Fruit fly (Drosophila melanogaster) whole organism, embryonic: ENCODE results near the gene Lamtor5.
A peak's percentile ranks its signal among the peaks of the same experiment; 100 is the strongest.

Source experiments
- Atf3 ChIP-seq: fragments of 200-800 bp; sonication (Bioruptor generic); optimal IDR thresholded peaks from 3 replicates; lab custom pipeline; 2016; ENCODE audit warnings: missing biosample characterization, missing genetic modification characterization
- BEAF-32 ChIP-seq: fragments of 200-800 bp; sonication (Bioruptor generic); optimal IDR thresholded peaks from 3 replicates; lab custom pipeline; 2017; ENCODE audit warnings: missing biosample characterization, missing genetic modification characterization, mild to moderate bottlenecking, moderate library complexity, missing genetic modification reagents
- CG10267 ChIP-seq: fragments of 200-800 bp; sonication (Bioruptor generic); optimal IDR thresholded peaks from 2 replicates; lab custom pipeline; 2018; ENCODE audit warnings: missing biosample characterization, mild to moderate bottlenecking, missing genetic modification characterization, moderate library complexity
- CG10565 ChIP-seq: fragments of 200-800 bp; sonication (Bioruptor generic); optimal IDR thresholded peaks from 3 replicates; lab custom pipeline; 2016; ENCODE audit warnings: missing biosample characterization, mild to moderate bottlenecking, missing genetic modification characterization
- CG10979 ChIP-seq: fragments of 200-800 bp; sonication (Bioruptor generic); optimal IDR thresholded peaks from 2 replicates; lab custom pipeline; 2018; ENCODE audit warnings: missing biosample characterization, mild to moderate bottlenecking, missing genetic modification characterization, moderate library complexity
- CG12219 ChIP-seq: fragments of 200-800 bp; sonication (Bioruptor generic); optimal IDR thresholded peaks from 3 replicates; lab custom pipeline; 2018; ENCODE audit warnings: missing biosample characterization, mild to moderate bottlenecking, missing genetic modification characterization
- CG13287 ChIP-seq: fragments of 200-800 bp; sonication (Bioruptor generic); IDR thresholded peaks from 2 replicates; pipeline ENCODE4 v1.3.6; 2022; ENCODE audit warnings: missing biosample characterization, missing genetic modification characterization; ENCODE audit not compliant: partially characterized antibody
- CG14710 ChIP-seq: fragments of 200-800 bp; sonication (Bioruptor generic); optimal IDR thresholded peaks from 3 replicates; lab custom pipeline; 2019; ENCODE audit warnings: missing biosample characterization, mild to moderate bottlenecking, missing genetic modification characterization, moderate library complexity
- CG15011 ChIP-seq: fragments of 200-800 bp; sonication (Bioruptor generic); optimal IDR thresholded peaks from 3 replicates; lab custom pipeline; 2018; ENCODE audit warnings: missing biosample characterization, mild to moderate bottlenecking, missing genetic modification characterization
- CG15479 ChIP-seq: fragments of 200-800 bp; sonication (Bioruptor generic); optimal IDR thresholded peaks from 3 replicates; lab custom pipeline; 2019; ENCODE audit warnings: missing biosample characterization, mild to moderate bottlenecking, missing genetic modification characterization, moderate library complexity
- CG16815 ChIP-seq: fragments of 200-800 bp; sonication (Bioruptor generic); optimal IDR thresholded peaks from 3 replicates; lab custom pipeline; 2017; ENCODE audit warnings: missing biosample characterization, mild to moderate bottlenecking, missing genetic modification characterization
- CG17186 ChIP-seq: fragments of 200-800 bp; sonication (Bioruptor generic); optimal IDR thresholded peaks from 3 replicates; lab custom pipeline; 2017; ENCODE audit warnings: missing biosample characterization, missing genetic modification reagents, missing genetic modification characterization
- CG17802 ChIP-seq: fragments of 200-800 bp; sonication (Bioruptor generic); optimal IDR thresholded peaks from 2 replicates; lab custom pipeline; 2018; ENCODE audit warnings: missing biosample characterization, mild to moderate bottlenecking, missing genetic modification characterization, moderate library complexity
- CG2889 ChIP-seq: fragments of 200-800 bp; sonication (Bioruptor generic); IDR thresholded peaks from 3 replicates; pipeline ENCODE4 v1.3.6; 2022; ENCODE audit warnings: missing biosample characterization, missing genetic modification characterization
- CG3407 ChIP-seq: fragments of 200-800 bp; sonication (Bioruptor generic); optimal IDR thresholded peaks from 2 replicates; lab custom pipeline; 2018; ENCODE audit warnings: missing biosample characterization, mild to moderate bottlenecking, missing genetic modification characterization
- CG3838 ChIP-seq: fragments of 200-800 bp; sonication (Bioruptor generic); optimal IDR thresholded peaks from 3 replicates; lab custom pipeline; 2016; ENCODE audit warnings: missing biosample characterization, missing genetic modification characterization
- CG6683 ChIP-seq: fragments of 200-800 bp; sonication (Bioruptor generic); optimal IDR thresholded peaks from 2 replicates; lab custom pipeline; 2017; ENCODE audit warnings: missing biosample characterization, mild to moderate bottlenecking, missing genetic modification characterization, missing genetic modification reagents
- CG8281 ChIP-seq: fragments of 200-800 bp; sonication (Bioruptor generic); optimal IDR thresholded peaks from 2 replicates; lab custom pipeline; 2018; ENCODE audit warnings: missing biosample characterization, mild to moderate bottlenecking, missing genetic modification characterization, moderate library complexity
- CG8388 ChIP-seq: fragments of 200-800 bp; sonication (Bioruptor generic); optimal IDR thresholded peaks from 2 replicates; lab custom pipeline; 2019; ENCODE audit warnings: missing biosample characterization, mild to moderate bottlenecking, missing genetic modification characterization, moderate library complexity
- CG9932 ChIP-seq: fragments of 200-800 bp; sonication (Bioruptor generic); IDR thresholded peaks from 2 replicates; pipeline ENCODE4 v1.3.6; 2022; ENCODE audit warnings: missing biosample characterization, missing genetic modification characterization
- Chrac-16 ChIP-seq: fragments of 200-800 bp; sonication (Bioruptor generic); optimal IDR thresholded peaks from 3 replicates; lab custom pipeline; 2016; ENCODE audit warnings: missing biosample characterization, missing genetic modification characterization
- Dip2 ChIP-seq: fragments of 200-800 bp; sonication (Bioruptor generic); IDR thresholded peaks from 2 replicates; pipeline ENCODE4 v1.3.6; 2022; ENCODE audit warnings: missing biosample characterization, missing genetic modification characterization
- Dp ChIP-seq: fragments of 200-800 bp; sonication (Bioruptor generic); optimal IDR thresholded peaks from 2 replicates; lab custom pipeline; 2018; ENCODE audit warnings: missing biosample characterization, mild to moderate bottlenecking, missing genetic modification characterization, moderate library complexity
- Dref ChIP-seq: fragments of 200-800 bp; sonication (Bioruptor generic); IDR thresholded peaks from 2 replicates; pipeline ENCODE4 v1.3.6; 2022; ENCODE audit warnings: missing biosample characterization, missing genetic modification characterization
- NC2α ChIP-seq: fragments of 200-800 bp; sonication (Bioruptor generic); optimal IDR thresholded peaks from 2 replicates; lab custom pipeline; 2016; ENCODE audit warnings: missing biosample characterization, missing genetic modification characterization
- Rfx ChIP-seq: fragments of 200-800 bp; sonication (Bioruptor generic); IDR thresholded peaks from 2 replicates; pipeline ENCODE4 v1.3.6; 2022; ENCODE audit warnings: missing biosample characterization, missing genetic modification characterization
- Sox100B ChIP-seq: fragments of 200-800 bp; sonication (Bioruptor generic); optimal IDR thresholded peaks from 3 replicates; lab custom pipeline; 2018; ENCODE audit warnings: missing biosample characterization, mild to moderate bottlenecking, missing genetic modification characterization
- Spps ChIP-seq: fragments of 200-800 bp; sonication (Bioruptor generic); optimal IDR thresholded peaks from 2 replicates; lab custom pipeline; 2018; ENCODE audit warnings: missing biosample characterization, mild to moderate bottlenecking, missing genetic modification characterization
- Tbp ChIP-seq: fragments of >200 bp; optimal IDR thresholded peaks from 2 replicates; lab custom pipeline; 2018; ENCODE audit warnings: missing biosample characterization, missing genetic modification characterization
- ap ChIP-seq: fragments of 200-800 bp; sonication (Bioruptor generic); IDR thresholded peaks from 2 replicates; pipeline ENCODE4 v1.3.6; 2022; ENCODE audit warnings: missing biosample characterization, missing genetic modification characterization
- cad ChIP-seq: fragments of >200 bp; optimal IDR thresholded peaks from 2 replicates; lab custom pipeline; 2017; ENCODE audit warnings: missing biosample characterization, missing genetic modification characterization
- chm ChIP-seq: fragments of 200-800 bp; sonication (Bioruptor generic); IDR thresholded peaks from 2 replicates; pipeline ENCODE4 v1.3.6; 2022; ENCODE audit warnings: missing biosample characterization, missing genetic modification characterization
- fd64A ChIP-seq: fragments of 200-800 bp; sonication (Bioruptor generic); optimal IDR thresholded peaks from 3 replicates; lab custom pipeline; 2018; ENCODE audit warnings: missing biosample characterization, mild to moderate bottlenecking, missing genetic modification characterization
- grn ChIP-seq: fragments of 200-800 bp; sonication (Bioruptor generic); optimal IDR thresholded peaks from 3 replicates; lab custom pipeline; 2017; ENCODE audit warnings: missing biosample characterization, missing genetic modification characterization
- gsb-n ChIP-seq: fragments of 200-800 bp; sonication (Bioruptor generic); optimal IDR thresholded peaks from 3 replicates; lab custom pipeline; 2018; ENCODE audit warnings: missing biosample characterization, mild to moderate bottlenecking, missing genetic modification characterization
- jumu ChIP-seq: fragments of 200-800 bp; sonication (Bioruptor generic); optimal IDR thresholded peaks from 3 replicates; lab custom pipeline; 2016; ENCODE audit warnings: missing biosample characterization, missing genetic modification characterization
- knrl ChIP-seq: fragments of 200-800 bp; sonication (Bioruptor generic); IDR thresholded peaks from 3 replicates; pipeline ENCODE4 v1.3.6; 2022; ENCODE audit warnings: missing biosample characterization, missing genetic modification characterization; ENCODE audit not compliant: partially characterized antibody
- lilli ChIP-seq: fragments of 200-800 bp; sonication (Bioruptor generic); optimal IDR thresholded peaks from 3 replicates; lab custom pipeline; 2016; ENCODE audit warnings: missing biosample characterization, missing genetic modification characterization
- luna ChIP-seq: fragments of 200-800 bp; sonication (Bioruptor generic); optimal IDR thresholded peaks from 2 replicates; lab custom pipeline; 2016; ENCODE audit warnings: missing biosample characterization, missing genetic modification characterization
- pho ChIP-seq: fragments of 200-800 bp; sonication (Bioruptor generic); optimal IDR thresholded peaks from 2 replicates; lab custom pipeline; 2016; ENCODE audit warnings: missing biosample characterization, missing genetic modification characterization
- pzg ChIP-seq: fragments of 200-800 bp; sonication (Bioruptor generic); optimal IDR thresholded peaks from 3 replicates; lab custom pipeline; 2018; ENCODE audit warnings: missing biosample characterization, mild to moderate bottlenecking, missing genetic modification characterization, moderate library complexity
- row ChIP-seq: fragments of 200-800 bp; sonication (Bioruptor generic); IDR thresholded peaks from 3 replicates; pipeline ENCODE4 v1.3.6; 2022; ENCODE audit warnings: missing biosample characterization, missing genetic modification characterization
- sens ChIP-seq: fragments of 200-800 bp; sonication (Bioruptor generic); peaks from one replicate; lab custom pipeline; 2016; ENCODE audit warnings: missing biosample characterization, missing genetic modification characterization
- sisA ChIP-seq: fragments of 200-800 bp; sonication (Bioruptor generic); IDR thresholded peaks from 2 replicates; pipeline ENCODE4 v1.3.6; 2022; ENCODE audit warnings: missing biosample characterization, missing genetic modification characterization
- trem ChIP-seq: fragments of 200-800 bp; optimal IDR thresholded peaks from 3 replicates; lab custom pipeline; 2019; ENCODE audit warnings: missing biosample characterization, mild to moderate bottlenecking, missing genetic modification characterization, moderate library complexity
- unc-4 ChIP-seq: fragments of 200-800 bp; sonication (Bioruptor generic); IDR thresholded peaks from 2 replicates; pipeline ENCODE4 v1.3.6; 2022; ENCODE audit warnings: missing biosample characterization, missing genetic modification characterization; ENCODE audit not compliant: partially characterized antibody
- unpg ChIP-seq: fragments of 200-800 bp; sonication (Bioruptor generic); optimal IDR thresholded peaks from 3 replicates; lab custom pipeline; 2018; ENCODE audit warnings: missing biosample characterization, mild to moderate bottlenecking, missing genetic modification characterization, moderate library complexity
- usp ChIP-seq: fragments of >200 bp; optimal IDR thresholded peaks from 2 replicates; lab custom pipeline; 2017; ENCODE audit warnings: missing biosample characterization, missing genetic modification characterization
- zf30C ChIP-seq: fragments of 200-800 bp; sonication (Bioruptor generic); optimal IDR thresholded peaks from 3 replicates; lab custom pipeline; 2018; ENCODE audit warnings: missing biosample characterization, mild to moderate bottlenecking, missing genetic modification characterization
- zfh2 ChIP-seq: fragments of 200-800 bp; sonication (Bioruptor generic); optimal IDR thresholded peaks from 2 replicates; lab custom pipeline; 2016; ENCODE audit warnings: missing biosample characterization, missing genetic modification characterization

Gene Lamtor5

dm6 chrX:1900123-1900818, 41.5 kb upstream of the Lamtor5 start, which contains the start of gene arm (continued):
- no peak for TF ChIP-seq pho (GFP tag; lab: Kevin White, UChicago)
- TF ChIP-seq CG2889 (GFP tag; lab: Robert Waterston, UW): no peak
- peak; percentile 98 for TF ChIP-seq trem (tag; lab: Kevin White, UChicago)
- TF ChIP-seq NC2α: no peak
- no peak for TF ChIP-seq sisA
- no peak for TF ChIP-seq fd64A (GFP tag; lab: Kevin White, UChicago)
- 0 out of 2 replicates have a peak, but pooled peaks have one; percentile 42 for TF ChIP-seq CG9932
- no peak for TF ChIP-seq CG15011 (GFP tag; lab: Kevin White, UChicago)
- TF ChIP-seq ap (GFP tag; lab: Robert Waterston, UW): no peak
- no peak for TF ChIP-seq Tbp (GFP tag; lab: Kevin White, UChicago)
- TF ChIP-seq Sox100B (GFP tag; lab: Kevin White, UChicago): no peak
- TF ChIP-seq CG12219 (GFP tag; lab: Kevin White, UChicago): no peak
- TF ChIP-seq knrl: 0 out of 3 replicates have a peak, but pooled peaks have one; percentile 11
- no peak for TF ChIP-seq usp (GFP tag; lab: Kevin White, UChicago)
- TF ChIP-seq luna: no peak
- no peak for TF ChIP-seq CG15479 (GFP tag; lab: Kevin White, UChicago)
- TF ChIP-seq row (GFP tag; lab: Robert Waterston, UW): peak; percentile 38; the same call in 2 of the 3 replicates
- TF ChIP-seq zf30C: no peak
- no peak for TF ChIP-seq CG8388 (GFP tag; lab: Kevin White, UChicago)
- no peak for TF ChIP-seq Dip2 (GFP tag; lab: Robert Waterston, UW)
- TF ChIP-seq CG10267: peak; percentile 19
- TF ChIP-seq Rfx: no peak
- TF ChIP-seq chm (GFP tag; lab: Robert Waterston, UW): no peak
- peak; percentile 29 for TF ChIP-seq pzg (GFP tag; lab: Kevin White, UChicago)
- TF ChIP-seq CG17186 (GFP tag; lab: Kevin White, UChicago): peak; percentile 61
- no peak for TF ChIP-seq unpg (GFP tag; lab: Kevin White, UChicago)
- TF ChIP-seq gsb-n (tag; lab: Kevin White, UChicago): no peak
- peak; percentile 82 for TF ChIP-seq Dp (GFP tag; lab: Kevin White, UChicago)
- TF ChIP-seq CG10979: no peak
- TF ChIP-seq CG13287 (GFP tag; lab: Robert Waterston, UW): no peak; the same call in 1 of the 2 replicates
- TF ChIP-seq CG3407 (GFP tag; lab: Kevin White, UChicago): no peak
- peak; percentile 56 for TF ChIP-seq BEAF-32
- no peak for TF ChIP-seq unc-4 (GFP tag; lab: Robert Waterston, UW)
- TF ChIP-seq Atf3: no peak
- TF ChIP-seq jumu (GFP tag; lab: Kevin White, UChicago): peak; percentile 10
- no peak for TF ChIP-seq CG10565 (GFP tag; lab: Kevin White, UChicago)
- TF ChIP-seq CG14710 (tag; lab: Kevin White, UChicago): peak; percentile 6
- peak; percentile 61 for TF ChIP-seq sens (GFP tag; lab: Kevin White, UChicago)
- TF ChIP-seq lilli (GFP tag; lab: Kevin White, UChicago): peak; percentile 11
- TF ChIP-seq CG16815 (GFP tag; lab: Kevin White, UChicago): no peak
- no peak for TF ChIP-seq cad
- no peak for TF ChIP-seq CG8281 (tag; lab: Kevin White, UChicago)
- TF ChIP-seq Spps (tag; lab: Kevin White, UChicago): no peak
- peak; percentile 24 for TF ChIP-seq CG17802 (tag; lab: Kevin White, UChicago)
- no peak for TF ChIP-seq CG6683 (GFP tag; lab: Kevin White, UChicago)
- TF ChIP-seq grn (GFP tag; lab: Kevin White, UChicago): no peak
- TF ChIP-seq Dref (GFP tag; lab: Robert Waterston, UW): peak; percentile 65
- no peak for TF ChIP-seq Chrac-16 (GFP tag; lab: Kevin White, UChicago)
- TF ChIP-seq zfh2 (GFP tag; lab: Kevin White, UChicago): peak; percentile 2
- no peak for TF ChIP-seq CG3838 (GFP tag; lab: Kevin White, UChicago)
